In the genomic region with DNA sequence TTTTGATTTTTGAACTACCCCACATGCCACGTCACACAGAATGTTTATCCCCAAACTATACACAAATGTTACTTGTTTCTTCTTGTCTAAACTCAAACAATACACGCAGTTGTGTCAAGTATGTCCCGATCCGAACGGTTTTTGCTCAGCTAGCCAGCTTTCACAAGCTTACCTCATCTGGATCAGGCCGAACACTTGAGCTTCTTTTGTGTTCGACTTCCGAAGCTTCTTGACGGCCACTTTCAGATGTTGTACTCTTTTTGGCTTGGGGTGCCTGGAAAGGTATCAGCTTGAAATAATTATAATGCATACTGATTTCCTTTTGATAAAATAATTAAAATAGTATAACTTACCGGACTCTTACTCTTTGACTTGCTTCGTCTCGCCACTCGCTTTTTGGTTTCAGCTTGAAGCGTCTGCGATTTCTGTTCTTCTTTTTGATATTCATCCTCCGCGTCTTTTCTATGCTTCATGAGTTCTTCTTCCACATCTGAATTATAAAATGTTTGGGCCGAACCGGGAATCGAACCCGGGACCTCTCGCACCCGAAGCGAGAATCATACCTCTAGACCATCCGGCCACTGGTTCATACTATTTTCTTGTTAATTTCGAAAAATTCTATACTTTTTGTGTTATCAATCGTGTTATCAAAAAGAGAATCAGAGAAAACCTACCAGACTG, we compare ENCODE assay signal across 4 worm cellular contexts.
TF ChIP-seq lines count a peak whose summit lies in the region.

No protein-coding gene starts in this region.

TF ChIP-seq in whole organism, L1 larva, 84 proteins besides CTCF, POLR2A, EP300 and RAD21:
- TF ChIP-seq swsn-7 (tag; optimal IDR thresholded peaks at IDR 0.05; lab: Kevin White, UChicago) (no peak), efl-1 (optimal IDR thresholded peaks at IDR 0.05; lab: Kevin White, UChicago) (no peak), efl-1 (GFP tag; optimal IDR thresholded peaks at IDR 0.05 in 1 of 2; lab: Kevin White, UChicago) (no peak), unc-30 (tag; optimal IDR thresholded peaks at IDR 0.05; lab: Kevin White, UChicago) (no peak), nhr-71 (tag; optimal IDR thresholded peaks at IDR 0.05; lab: Kevin White, UChicago) (no peak), nhr-85 (tag; lab: Kevin White, UChicago) (peak; percentile 45)
TF ChIP-seq in whole organism, L1 larva: peak in this region for 1.

TF ChIP-seq in whole organism, L2 larva, 48 proteins besides CTCF, POLR2A, EP300 and RAD21:
- peak; percentile 24 for TF ChIP-seq fos-1 (tag; optimal IDR thresholded peaks at IDR 0.05; lab: Kevin White, UChicago)
- TF ChIP-seq nhr-10 (tag; optimal IDR thresholded peaks at IDR 0.05; lab: Kevin White, UChicago): no peak
TF ChIP-seq in whole organism, L2 larva: peak in this region for 1.

TF ChIP-seq in whole organism, L4 larva, 104 proteins besides CTCF, POLR2A, EP300 and RAD21 (continues in another document):
- no peak for TF ChIP-seq F44E2.7 (GFP tag; IDR thresholded peaks at IDR 0.05; lab: Robert Waterston, UW)
- no peak for TF ChIP-seq daf-19 (GFP tag; conservative IDR thresholded peaks at IDR 0.05; lab: Robert Waterston, UW)
- no peak for TF ChIP-seq fkh-10 (GFP tag; optimal IDR thresholded peaks at IDR 0.05; lab: Kevin White, UChicago)
- TF ChIP-seq tag-97 (GFP tag; IDR thresholded peaks at IDR 0.05; lab: Robert Waterston, UW): no peak
- no peak for TF ChIP-seq ceh-62 (tag; optimal IDR thresholded peaks at IDR 0.05; lab: Kevin White, UChicago)
- TF ChIP-seq egl-43 (GFP tag; IDR thresholded peaks at IDR 0.05; lab: Robert Waterston, UW): no peak; the same call in 1 of the 2 replicates
- no peak for TF ChIP-seq lin-1 (GFP tag; IDR thresholded peaks at IDR 0.05; lab: Robert Waterston, UW)
- no peak for TF ChIP-seq unc-39 (tag; optimal IDR thresholded peaks at IDR 0.05; lab: Kevin White, UChicago)
- no peak for TF ChIP-seq pqm-1 (tag; optimal IDR thresholded peaks at IDR 0.05; lab: Kevin White, UChicago)
- TF ChIP-seq F37D6.2 (tag; optimal IDR thresholded peaks at IDR 0.05; lab: Kevin White, UChicago): no peak
- TF ChIP-seq zag-1 (tag; optimal IDR thresholded peaks at IDR 0.05; lab: Kevin White, UChicago): no peak
- TF ChIP-seq R02D3.7 (tag; optimal IDR thresholded peaks at IDR 0.05; lab: Kevin White, UChicago): no peak
- TF ChIP-seq nhr-25 (tag; optimal IDR thresholded peaks at IDR 0.05; lab: Kevin White, UChicago; ENCODE audit: borderline replicate concordance, insufficient read depth): no peak
- TF ChIP-seq rbr-2 (tag; optimal IDR thresholded peaks at IDR 0.05; lab: Kevin White, UChicago): no peak
- TF ChIP-seq hlh-30 (tag; optimal IDR thresholded peaks at IDR 0.05; lab: Kevin White, UChicago; ENCODE audit: insufficient read depth): peak; percentile 54
- TF ChIP-seq ZK337.2 (GFP tag; IDR thresholded peaks at IDR 0.05; lab: Robert Waterston, UW): no peak
- no peak for TF ChIP-seq T20F7.1 (GFP tag; optimal IDR thresholded peaks at IDR 0.05; lab: Kevin White, UChicago)
- TF ChIP-seq daf-12 (tag; optimal IDR thresholded peaks at IDR 0.05; lab: Kevin White, UChicago): no peak
- TF ChIP-seq ces-1 (GFP tag; optimal IDR thresholded peaks at IDR 0.05; lab: Kevin White, UChicago): no peak
- peak; percentile 66; the same call in 1 of the 2 replicates for TF ChIP-seq snpc-1.2 (GFP tag; IDR thresholded peaks at IDR 0.05; lab: Robert Waterston, UW)
- 0 out of 2 replicates have a peak, but pooled peaks have one; percentile 13 for TF ChIP-seq dmd-8 (GFP tag; IDR thresholded peaks at IDR 0.05; lab: Robert Waterston, UW)
- TF ChIP-seq ama-1 (optimal IDR thresholded peaks at IDR 0.05; lab: Kevin White, UChicago): no peak
- TF ChIP-seq mxl-3 (GFP tag; optimal IDR thresholded peaks at IDR 0.05; lab: Kevin White, UChicago): no peak
- no peak for TF ChIP-seq T26A8.4 (GFP tag; IDR thresholded peaks at IDR 0.05; lab: Robert Waterston, UW)
- no peak for TF ChIP-seq nhr-76 (tag; optimal IDR thresholded peaks at IDR 0.05; lab: Kevin White, UChicago)
- TF ChIP-seq duxl-1 (tag; optimal IDR thresholded peaks at IDR 0.05; lab: Kevin White, UChicago; ENCODE audit: poor library complexity): peak; percentile 34
- no peak for TF ChIP-seq snpc-4 (tag; optimal IDR thresholded peaks at IDR 0.05; lab: Kevin White, UChicago)
- no peak for TF ChIP-seq nhr-11 (tag; optimal IDR thresholded peaks at IDR 0.05; lab: Kevin White, UChicago)
- TF ChIP-seq Y48G9A.11 (GFP tag; IDR thresholded peaks at IDR 0.05; lab: Robert Waterston, UW): no peak
- no peak for TF ChIP-seq D1046.2 (GFP tag; IDR thresholded peaks at IDR 0.05; lab: Robert Waterston, UW)
- TF ChIP-seq ceh-44 (GFP tag; IDR thresholded peaks at IDR 0.05; lab: Robert Waterston, UW): 0 out of 2 replicates have a peak, but pooled peaks have one; percentile 34
- no peak for TF ChIP-seq gei-8 (GFP tag; optimal IDR thresholded peaks at IDR 0.05; lab: Kevin White, UChicago)
- no peak for TF ChIP-seq F10B5.3 (tag; optimal IDR thresholded peaks at IDR 0.05; lab: Kevin White, UChicago)
- peak; percentile 32; the same call in 1 of the 2 replicates for TF ChIP-seq pha-4 (GFP tag; IDR thresholded peaks at IDR 0.05; lab: Robert Waterston, UW)
- TF ChIP-seq pha-4 (tag; optimal IDR thresholded peaks at IDR 0.05; lab: Kevin White, UChicago): no peak
- TF ChIP-seq mdl-1 (tag; optimal IDR thresholded peaks at IDR 0.05; lab: Kevin White, UChicago): no peak
- no peak for TF ChIP-seq F26F4.8 (GFP tag; conservative IDR thresholded peaks at IDR 0.05; lab: Robert Waterston, UW)

TF ChIP-seq in whole organism, young adult, 124 proteins besides CTCF, POLR2A, EP300 and RAD21 (continues in another document):
- TF ChIP-seq mes-4 (tag; optimal IDR thresholded peaks at IDR 0.05; lab: Kevin White, UChicago) (no peak), hlh-26 (GFP tag; conservative IDR thresholded peaks at IDR 0.05; lab: Robert Waterston, UW) (no peak), ztf-22 (GFP tag; optimal IDR thresholded peaks at IDR 0.05; lab: Kevin White, UChicago) (no peak), atf-7 (tag; optimal IDR thresholded peaks at IDR 0.05; lab: Kevin White, UChicago) (no peak), dpl-1 (GFP tag; optimal IDR thresholded peaks at IDR 0.05; lab: Kevin White, UChicago) (no peak), lin-35 (GFP tag; optimal IDR thresholded peaks at IDR 0.05; lab: Kevin White, UChicago) (no peak), let-607 (tag; optimal IDR thresholded peaks at IDR 0.05; lab: Kevin White, UChicago) (peak in 1 of 2 experiments; percentile 49), tbx-9 (tag; optimal IDR thresholded peaks at IDR 0.05; lab: Kevin White, UChicago; ENCODE audit: borderline replicate concordance) (no peak), lir-1 (GFP tag; conservative IDR thresholded peaks at IDR 0.05; lab: Robert Waterston, UW) (no peak), Y53F4B.3 (GFP tag; IDR thresholded peaks at IDR 0.05; lab: Robert Waterston, UW) (no peak), ztf-28 (GFP tag; IDR thresholded peaks at IDR 0.05; lab: Robert Waterston, UW) (no peak), repo-1 (tag; optimal IDR thresholded peaks at IDR 0.05; lab: Kevin White, UChicago) (no peak), hrde-1 (tag; optimal IDR thresholded peaks at IDR 0.05; lab: Kevin White, UChicago; ENCODE audit: borderline replicate concordance) (peak; percentile 52), ama-1 (optimal IDR thresholded peaks at IDR 0.05; lab: Kevin White, UChicago) (no peak), ama-1 (GFP tag; optimal IDR thresholded peaks at IDR 0.05; lab: Kevin White, UChicago) (no peak), B0336.3 (GFP tag; IDR thresholded peaks at IDR 0.05; lab: Robert Waterston, UW) (no peak), attf-6 (GFP tag; IDR thresholded peaks at IDR 0.05; lab: Robert Waterston, UW) (no peak), ceh-79 (tag; optimal IDR thresholded peaks at IDR 0.05; lab: Kevin White, UChicago) (no peak), ceh-27 (GFP tag; optimal IDR thresholded peaks at IDR 0.05; lab: Kevin White, UChicago) (no peak), ztf-18 (tag; optimal IDR thresholded peaks at IDR 0.05; lab: Kevin White, UChicago) (peak; percentile 49), C06A6.2 (GFP tag; conservative IDR thresholded peaks at IDR 0.05; lab: Robert Waterston, UW) (no peak), F10E7.11 (tag; optimal IDR thresholded peaks at IDR 0.05; lab: Kevin White, UChicago) (no peak), lsy-27 (tag; optimal IDR thresholded peaks at IDR 0.05; lab: Kevin White, UChicago; ENCODE audit: borderline replicate concordance, insufficient read depth) (no peak), attf-3 (GFP tag; conservative IDR thresholded peaks at IDR 0.05; lab: Robert Waterston, UW) (no peak), T07F8.4 (tag; optimal IDR thresholded peaks at IDR 0.05; lab: Kevin White, UChicago) (peak; percentile 18), nhr-179 (tag; optimal IDR thresholded peaks at IDR 0.05; lab: Kevin White, UChicago) (no peak), lin-26 (GFP tag; IDR thresholded peaks at IDR 0.05; lab: Robert Waterston, UW) (peak; percentile 80), Y95B8A.8 (GFP tag; IDR thresholded peaks at IDR 0.05; lab: Robert Waterston, UW) (no peak), B0261.1 (tag; optimal IDR thresholded peaks at IDR 0.05; lab: Kevin White, UChicago) (peak; percentile 63), akir-1 (GFP tag; optimal IDR thresholded peaks at IDR 0.05; lab: Kevin White, UChicago) (no peak), zim-3 (tag; optimal IDR thresholded peaks at IDR 0.05; lab: Kevin White, UChicago) (no peak), snpc-1.1 (tag; optimal IDR thresholded peaks at IDR 0.05; lab: Kevin White, UChicago; ENCODE audit: insufficient read depth) (no peak), F55B11.4 (tag; optimal IDR thresholded peaks at IDR 0.05; lab: Kevin White, UChicago; ENCODE audit: borderline replicate concordance, insufficient read depth) (no peak), madf-8 (GFP tag; conservative IDR thresholded peaks at IDR 0.05; lab: Robert Waterston, UW) (no peak), F37B4.10 (GFP tag; IDR thresholded peaks at IDR 0.05; lab: Robert Waterston, UW) (no peak), rpc-1 (optimal IDR thresholded peaks at IDR 0.05; lab: Kevin White, UChicago) (peak; percentile 60), rpc-1 (tag; optimal IDR thresholded peaks at IDR 0.05; lab: Kevin White, UChicago) (peak; percentile 88), egrh-3 (GFP tag; IDR thresholded peaks at IDR 0.05; lab: Robert Waterston, UW) (no peak), fkh-3 (tag; optimal IDR thresholded peaks at IDR 0.05; lab: Kevin White, UChicago) (no peak), rec-8 (tag; optimal IDR thresholded peaks at IDR 0.05; lab: Kevin White, UChicago) (peak; percentile 57 to 80), F49E8.2 (tag; optimal IDR thresholded peaks at IDR 0.05; lab: Kevin White, UChicago; ENCODE audit: insufficient read depth) (no peak), dpff-1 (tag; optimal IDR thresholded peaks at IDR 0.05; lab: Kevin White, UChicago) (no peak), lin-54 (GFP tag; optimal IDR thresholded peaks at IDR 0.05; lab: Kevin White, UChicago) (peak; percentile 57), let-526 (GFP tag; IDR thresholded peaks at IDR 0.05; lab: Robert Waterston, UW) (no peak)
